Worm (Caenorhabditis elegans) whole organism, mixed stage, embryonic: Measurements from ENCODE around the gene rpn-6.1.

Experiments
- bed-3 ChIP-seq: fragments of 200-800 bp; sonication (Bioruptor generic); optimal IDR thresholded peaks from 3 replicates; lab custom pipeline; 2018; ENCODE audit warnings: mild to moderate bottlenecking, missing genetic modification characterization, moderate library complexity, missing compliant biosample characterization
- blmp-1 ChIP-seq: fragments of 150-350 bp; optimal IDR thresholded peaks from 2 replicates; lab custom pipeline; 2014; ENCODE audit warnings: missing biosample characterization, missing genetic modification characterization
- ceh-39 ChIP-seq: fragments of 150-350 bp; optimal IDR thresholded peaks from 2 replicates; lab custom pipeline; 2014; ENCODE audit warnings: missing biosample characterization, missing genetic modification characterization
- ceh-43 ChIP-seq: fragments of 200-800 bp; sonication (Bioruptor generic); optimal IDR thresholded peaks from 2 replicates; lab custom pipeline; 2018; ENCODE audit warnings: mild to moderate bottlenecking, missing genetic modification characterization, moderate library complexity, missing compliant biosample characterization
- ceh-83 ChIP-seq: fragments of 200-800 bp; sonication (Bioruptor generic); optimal IDR thresholded peaks from 2 replicates; lab custom pipeline; 2018; ENCODE audit warnings: mild to moderate bottlenecking, missing genetic modification characterization, missing compliant biosample characterization
- ces-1 ChIP-seq: fragments of 150-350 bp; optimal IDR thresholded peaks from 2 replicates; lab custom pipeline; 2014; ENCODE audit warnings: missing biosample characterization, missing genetic modification reagents, missing genetic modification characterization
- cnd-1 ChIP-seq: fragments of 200-800 bp; sonication (Bioruptor generic); optimal IDR thresholded peaks from 2 replicates; lab custom pipeline; 2018; ENCODE audit warnings: mild to moderate bottlenecking, missing genetic modification characterization, missing compliant biosample characterization
- drap-1 ChIP-seq: fragments of 200-800 bp; sonication (Bioruptor generic); optimal IDR thresholded peaks from 3 replicates; lab custom pipeline; 2018; ENCODE audit warnings: mild to moderate bottlenecking, missing genetic modification characterization, missing compliant biosample characterization
- elt-1 ChIP-seq: sonication (generic microtip); optimal IDR thresholded peaks from 2 replicates; lab custom pipeline; 2017; ENCODE audit warnings: missing genetic modification characterization, mild to moderate bottlenecking, missing compliant biosample characterization, antibody characterized with exemption, moderate library complexity, borderline replicate concordance; ENCODE audit not compliant: insufficient read depth
- elt-3 ChIP-seq: fragments of 150-350 bp; optimal IDR thresholded peaks from 2 replicates; lab custom pipeline; 2014; ENCODE audit warnings: missing biosample characterization, missing genetic modification characterization
- flh-1 ChIP-seq: fragments of 200-800 bp; sonication (Bioruptor generic); optimal IDR thresholded peaks from 2 replicates; lab custom pipeline; 2018; ENCODE audit warnings: mild to moderate bottlenecking, missing genetic modification characterization, moderate library complexity, missing compliant biosample characterization
- ham-2 ChIP-seq: fragments of 200-800 bp; sonication (Bioruptor generic); optimal IDR thresholded peaks from 2 replicates; lab custom pipeline; 2018; ENCODE audit warnings: mild to moderate bottlenecking, missing genetic modification characterization, missing compliant biosample characterization
- hlh-1 ChIP-seq: fragments of 150-350 bp; optimal IDR thresholded peaks from 2 replicates; lab custom pipeline; 2014; ENCODE audit warnings: missing biosample characterization, missing genetic modification reagents, missing genetic modification characterization
- lin-13 ChIP-seq: fragments of 150-350 bp; optimal IDR thresholded peaks from 2 replicates; lab custom pipeline; 2014; ENCODE audit warnings: missing biosample characterization, missing genetic modification characterization
- lin-32 ChIP-seq: fragments of 200-800 bp; sonication (Bioruptor generic); optimal IDR thresholded peaks from 2 replicates; lab custom pipeline; 2018; ENCODE audit warnings: mild to moderate bottlenecking, missing genetic modification characterization, missing compliant biosample characterization
- lsy-2 ChIP-seq: fragments of 150-350 bp; optimal IDR thresholded peaks from 2 replicates; lab custom pipeline; 2014; ENCODE audit warnings: missing biosample characterization, missing genetic modification characterization
- mab-5 ChIP-seq: fragments of 150-350 bp; optimal IDR thresholded peaks from 2 replicates; lab custom pipeline; 2014; ENCODE audit warnings: missing biosample characterization, missing genetic modification characterization
- mep-1 ChIP-seq: fragments of 150-350 bp; optimal IDR thresholded peaks from 2 replicates; lab custom pipeline; 2017; ENCODE audit warnings: missing biosample characterization, missing genetic modification reagents, missing genetic modification characterization, inconsistent platforms
- mls-2 ChIP-seq: sonication (generic microtip); optimal IDR thresholded peaks from 2 replicates; lab custom pipeline; 2016; ENCODE audit warnings: mild to moderate bottlenecking, missing genetic modification characterization, moderate library complexity, missing compliant biosample characterization
- nhr-12 ChIP-seq: fragments of 150-350 bp; optimal IDR thresholded peaks from 2 replicates; lab custom pipeline; 2014; ENCODE audit warnings: missing biosample characterization, missing genetic modification characterization
- nhr-237 ChIP-seq: fragments of 150-350 bp; optimal IDR thresholded peaks from 2 replicates; lab custom pipeline; 2014; ENCODE audit warnings: missing biosample characterization, missing genetic modification characterization
- nhr-28 ChIP-seq: fragments of 150-350 bp; optimal IDR thresholded peaks from 2 replicates; lab custom pipeline; 2014; ENCODE audit warnings: missing biosample characterization, missing genetic modification characterization
- sem-2 ChIP-seq: fragments of 200-800 bp; sonication (Bioruptor generic); optimal IDR thresholded peaks from 2 replicates; lab custom pipeline; 2018; ENCODE audit warnings: mild to moderate bottlenecking, missing genetic modification characterization, missing compliant biosample characterization
- snpc-4 ChIP-seq: fragments of 150-350 bp; optimal IDR thresholded peaks from 2 replicates; lab custom pipeline; 2014; ENCODE audit warnings: missing biosample characterization, missing genetic modification characterization
- sptf-1 ChIP-seq: sonication (generic microtip); optimal IDR thresholded peaks from 2 replicates; lab custom pipeline; 2017; ENCODE audit warnings: mild to moderate bottlenecking, missing genetic modification characterization, moderate library complexity, missing compliant biosample characterization
- tbx-8 ChIP-seq: fragments of 200-800 bp; sonication (Bioruptor generic); optimal IDR thresholded peaks from 2 replicates; lab custom pipeline; 2018; ENCODE audit warnings: mild to moderate bottlenecking, missing genetic modification characterization, moderate library complexity, missing compliant biosample characterization
- unc-120 ChIP-seq: sonication (generic microtip); optimal IDR thresholded peaks from 2 replicates; lab custom pipeline; 2017; ENCODE audit warnings: missing genetic modification characterization, missing compliant biosample characterization; ENCODE audit not compliant: poor library complexity, severe bottlenecking
- unc-39 ChIP-seq: fragments of 150-350 bp; optimal IDR thresholded peaks from 2 replicates; lab custom pipeline; 2014; ENCODE audit warnings: missing biosample characterization, missing genetic modification characterization
- unc-62 ChIP-seq: fragments of 150-350 bp; optimal IDR thresholded peaks from 2 replicates; lab custom pipeline; 2014; ENCODE audit warnings: missing biosample characterization, missing genetic modification reagents, missing genetic modification characterization

rpn-6.1 gene

ce11 chrIII:6961937-6962504 lies at the start of gene rpn-6.1, which contains the start of gene F57B9.1:
Gene rpn-6.1, minus strand, starts transcription at chrIII:6962001.
Gene F57B9.1, plus strand, starts transcription at chrIII:6962090.
- TF ChIP-seq bed-3 (no peak), unc-62 (GFP tag; lab: Kevin White, UChicago) (peak; percentile 7), drap-1 (GFP tag; lab: Kevin White, UChicago) (no peak), lsy-2 (tag; lab: Kevin White, UChicago) (peak; percentile 12), elt-3 (peak; percentile 44), unc-39 (tag; lab: Kevin White, UChicago) (no peak), hlh-1 (tag; lab: Kevin White, UChicago) (no peak), mls-2 (tag; lab: Kevin White, UChicago) (no peak), mep-1 (tag; lab: Kevin White, UChicago) (no peak), mab-5 (tag; lab: Kevin White, UChicago) (no peak), lin-13 (tag; lab: Kevin White, UChicago) (no peak), ces-1 (GFP tag; lab: Kevin White, UChicago) (no peak)

- TF ChIP-seq ceh-43 (GFP tag; lab: Kevin White, UChicago) (no peak), blmp-1 (no peak), lsy-2 (tag; lab: Kevin White, UChicago) (no peak), hlh-1 (tag; lab: Kevin White, UChicago) (no peak), sptf-1 (tag; lab: Kevin White, UChicago) (no peak)
Measured at ce11 chrIII:7008836-7009235, 47.0 kb upstream of the rpn-6.1 start, which contains the start of gene lgc-38. Gene lgc-38, plus strand, starts transcription at chrIII:7009136.

ce11 chrIII:7005350-7005749 lies 43.5 kb upstream of the rpn-6.1 start, which contains the start of gene C06E8.5:
Gene C06E8.5, minus strand, starts transcription at chrIII:7005450.
- TF ChIP-seq mab-5 (tag; lab: Kevin White, UChicago) (no peak), flh-1 (GFP tag; lab: Kevin White, UChicago) (no peak), sptf-1 (tag; lab: Kevin White, UChicago) (no peak)

DNA sequence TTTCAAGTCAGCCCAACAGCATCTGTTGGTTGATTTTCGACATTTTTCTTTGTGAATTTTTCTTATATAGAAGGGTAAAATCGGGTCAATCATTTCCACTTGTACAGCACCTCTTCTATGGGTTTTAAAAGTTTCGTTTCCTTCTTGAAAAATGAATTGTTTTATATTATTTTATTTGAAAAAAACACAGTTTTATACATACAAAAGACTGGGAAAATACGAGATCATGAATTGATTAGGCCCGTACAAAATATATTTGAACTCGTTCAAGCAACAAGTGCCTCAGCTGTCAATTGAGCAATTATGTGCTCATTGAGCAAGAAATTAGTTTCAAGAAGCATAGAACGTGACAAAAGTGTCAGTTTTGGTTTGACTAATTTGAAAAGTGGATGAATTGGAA lies 40.3 kb upstream of the rpn-6.1 start:
- no peak for TF ChIP-seq snpc-4 (tag; lab: Kevin White, UChicago)
- no peak for TF ChIP-seq ceh-83 (GFP tag; lab: Kevin White, UChicago)
- TF ChIP-seq elt-1 (tag; lab: Kevin White, UChicago), result no peak
- no peak for TF ChIP-seq lin-13 (tag; lab: Kevin White, UChicago)
- TF ChIP-seq sem-2 (GFP tag; lab: Kevin White, UChicago), result no peak

ce11 chrIII:6993179-6993578 lies 31.4 kb upstream of the rpn-6.1 start:
- TF ChIP-seq ham-2 (GFP tag; lab: Kevin White, UChicago) (no peak), tbx-8 (GFP tag; lab: Kevin White, UChicago) (no peak), unc-62 (GFP tag; lab: Kevin White, UChicago) (no peak), snpc-4 (tag; lab: Kevin White, UChicago) (no peak), unc-120 (no peak), mep-1 (tag; lab: Kevin White, UChicago) (no peak), mls-2 (tag; lab: Kevin White, UChicago) (no peak)

- TF ChIP-seq blmp-1, result no peak
Measured at ce11 chrIII:6992496-6992895, 30.7 kb upstream of the rpn-6.1 start.

DNA sequence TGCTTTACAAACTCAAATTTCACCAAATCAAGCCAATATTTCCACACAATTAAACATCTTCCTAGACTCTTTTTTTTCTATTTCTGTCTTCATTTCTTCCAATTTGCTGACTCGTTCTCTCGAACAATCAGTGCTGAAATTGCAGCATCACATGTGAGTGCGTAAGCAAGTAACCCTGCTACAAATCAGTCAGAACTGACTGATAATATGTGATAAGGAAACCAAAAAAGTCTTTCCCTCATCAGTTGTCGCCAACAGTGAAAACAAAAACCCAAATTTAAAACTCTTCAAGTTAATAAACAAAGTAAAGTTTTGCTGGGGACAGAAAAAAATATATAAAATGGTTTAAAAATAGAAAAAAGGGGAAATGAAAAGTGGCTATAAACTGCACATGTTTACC lies 29.7 kb upstream of the rpn-6.1 start:
- TF ChIP-seq nhr-12 (tag; lab: Kevin White, UChicago), result no peak
- no peak for TF ChIP-seq blmp-1
- no peak for TF ChIP-seq elt-1 (tag; lab: Kevin White, UChicago)
- no peak for TF ChIP-seq nhr-237 (tag; lab: Kevin White, UChicago)
- TF ChIP-seq nhr-28 (tag; lab: Kevin White, UChicago), result no peak
- no peak for TF ChIP-seq tbx-8 (GFP tag; lab: Kevin White, UChicago)
- TF ChIP-seq bed-3, result no peak
- no peak for TF ChIP-seq mls-2 (tag; lab: Kevin White, UChicago)
- no peak for TF ChIP-seq cnd-1 (tag; lab: Kevin White, UChicago)
- no peak for TF ChIP-seq lin-32 (GFP tag; lab: Kevin White, UChicago)
- no peak for TF ChIP-seq ceh-39
- no peak for TF ChIP-seq mep-1 (tag; lab: Kevin White, UChicago)
- TF ChIP-seq, all 35 proteins: peak for 0
